Worm (Caenorhabditis elegans) whole organism, L3 larva: ENCODE measurements around the gene Y32G9A.5.

Experiments used
- ama-1 ChIP-seq: fragments of 150-350 bp; optimal IDR thresholded peaks from 2 replicates; lab custom pipeline; 2018
- ceh-28 ChIP-seq: fragments of 150-350 bp; optimal IDR thresholded peaks from 2 replicates; lab custom pipeline; 2014; ENCODE audit warnings: missing biosample characterization, missing genetic modification reagents, missing genetic modification characterization
- fos-1 ChIP-seq: fragments of 150-350 bp; optimal IDR thresholded peaks from 2 replicates; lab custom pipeline; 2014; ENCODE audit warnings: missing biosample characterization, missing genetic modification characterization
- lin-39 ChIP-seq: fragments of 150-350 bp; optimal IDR thresholded peaks from 2 replicates; lab custom pipeline; 2018; ENCODE audit warnings: missing biosample characterization, missing genetic modification reagents, missing genetic modification characterization
- nhr-23 ChIP-seq: fragments of 150-350 bp; optimal IDR thresholded peaks from 2 replicates; lab custom pipeline; 2014; ENCODE audit warnings: missing biosample characterization, missing genetic modification reagents, missing genetic modification characterization
- nhr-28 ChIP-seq: fragments of 150-350 bp; optimal IDR thresholded peaks from 2 replicates; lab custom pipeline; 2014; ENCODE audit warnings: missing biosample characterization, missing genetic modification characterization
- nhr-67 ChIP-seq: fragments of 150-350 bp; optimal IDR thresholded peaks from 2 replicates; lab custom pipeline; 2014; ENCODE audit warnings: missing biosample characterization, missing genetic modification characterization
- nhr-76 ChIP-seq: fragments of 150-350 bp; sonication (generic microtip); optimal IDR thresholded peaks from 5 replicates; lab custom pipeline; 2014; ENCODE audit warnings: missing biosample characterization, missing genetic modification characterization
- nhr-77 ChIP-seq: fragments of 150-350 bp; optimal IDR thresholded peaks from 2 replicates; lab custom pipeline; 2014; ENCODE audit warnings: missing biosample characterization, missing genetic modification characterization
- pha-4 ChIP-seq: fragments of 150-350 bp; optimal IDR thresholded peaks from 2 replicates; lab custom pipeline; 2014; ENCODE audit warnings: missing biosample characterization, missing genetic modification reagents, missing genetic modification characterization
- pqm-1 ChIP-seq: fragments of 150-350 bp; optimal IDR thresholded peaks from 2 replicates; lab custom pipeline; 2017; ENCODE audit warnings: missing biosample characterization, missing genetic modification characterization, inconsistent platforms
- skn-1 ChIP-seq: fragments of 150-350 bp; optimal IDR thresholded peaks from 2 replicates; lab custom pipeline; 2014; ENCODE audit warnings: missing biosample characterization, missing genetic modification characterization
- unc-62 ChIP-seq: fragments of 150-350 bp; sonication (generic microtip); optimal IDR thresholded peaks from 4 replicates; lab custom pipeline; 2014; ENCODE audit warnings: missing biosample characterization, missing genetic modification reagents, missing genetic modification characterization
- ztf-11 ChIP-seq: fragments of 150-350 bp; optimal IDR thresholded peaks from 2 replicates; lab custom pipeline; 2014; ENCODE audit warnings: missing biosample characterization, missing genetic modification characterization

- TF ChIP-seq ama-1 (lab: Kevin White, UChicago) = no peak
- TF ChIP-seq nhr-77 = no peak
- TF ChIP-seq ztf-11 (tag; lab: Kevin White, UChicago) = no peak
- no peak for TF ChIP-seq pha-4
- no peak for TF ChIP-seq skn-1 (tag; lab: Kevin White, UChicago)
- no peak for TF ChIP-seq nhr-23 (tag; lab: Kevin White, UChicago)
- no peak for TF ChIP-seq unc-62 (GFP tag; lab: Kevin White, UChicago)
- no peak for TF ChIP-seq fos-1
- no peak for TF ChIP-seq nhr-67
- TF ChIP-seq pqm-1 (tag; lab: Kevin White, UChicago) = no peak
- no peak for TF ChIP-seq nhr-28 (tag; lab: Kevin White, UChicago)
- no peak for TF ChIP-seq ceh-28
- TF ChIP-seq nhr-76 (tag; lab: Kevin White, UChicago) = no peak
- TF ChIP-seq lin-39 (tag; lab: Kevin White, UChicago) = no peak
These were observed 12.7 kb downstream of the Y32G9A.5 start, which contains the start of gene Y32G9A.12 for ce11 chrV:1920105-1920504.
